Worm (Caenorhabditis elegans) whole organism, young adult: Measurements from ENCODE around the gene bre-5.

Experiments
- C06A6.2 ChIP-seq: fragments of 200-800 bp; sonication (Bioruptor generic); conservative IDR thresholded peaks from 2 replicates; pipeline ENCODE4 v1.3.6; 2022; ENCODE audit warnings: missing genetic modification characterization, missing compliant biosample characterization
- F23B12.7 ChIP-seq: sonication (generic microtip); optimal IDR thresholded peaks from 2 replicates; lab custom pipeline; 2017; ENCODE audit warnings: missing genetic modification characterization, mild to moderate bottlenecking, missing compliant biosample characterization, antibody characterized with exemption, moderate library complexity; ENCODE audit not compliant: insufficient read depth
- K12H6.12 ChIP-seq: fragments of 200-800 bp; sonication (Bioruptor generic); optimal IDR thresholded peaks from 2 replicates; lab custom pipeline; 2018; ENCODE audit warnings: mild to moderate bottlenecking, missing genetic modification characterization, missing compliant biosample characterization
- Y67H2A.10 ChIP-seq: fragments of 200-800 bp; sonication (Bioruptor generic); conservative IDR thresholded peaks from 2 replicates; pipeline ENCODE4 v1.3.6; 2022; ENCODE audit warnings: missing genetic modification reagents, missing genetic modification characterization, missing compliant biosample characterization
- athp-1 ChIP-seq: sonication (generic microtip); optimal IDR thresholded peaks from 2 replicates; lab custom pipeline; 2017; ENCODE audit warnings: mild to moderate bottlenecking, missing genetic modification characterization, missing compliant biosample characterization
- bed-1 ChIP-seq: fragments of 200-800 bp; sonication (Bioruptor generic); IDR thresholded peaks from 2 replicates; pipeline ENCODE4 v1.3.6; 2022; ENCODE audit warnings: missing genetic modification reagents, missing genetic modification characterization, missing compliant biosample characterization
- cebp-1 ChIP-seq, 2 experiments: fragments of 200-800 bp in 1 of 2; sonication (Bioruptor generic) in 1 of 2; sonication (generic microtip) in 1 of 2; IDR thresholded peaks in 1 of 2; optimal IDR thresholded peaks in 1 of 2; 2 replicates each; pipeline versions ENCODE4 v1.3.6 to Lab custom; 2017 to 2022; ENCODE audit warnings: missing compliant biosample characterization in 2 of 2, missing genetic modification characterization in 2 of 2, mild to moderate bottlenecking in 1 of 2, missing genetic modification reagents in 1 of 2, moderate library complexity in 1 of 2
- cebp-2 ChIP-seq: fragments of 200-800 bp; sonication (Bioruptor generic); IDR thresholded peaks from 2 replicates; pipeline ENCODE4 v1.3.6; 2022; ENCODE audit warnings: missing genetic modification characterization, missing compliant biosample characterization
- ceh-100 ChIP-seq: fragments of 200-800 bp; sonication (Bioruptor generic); IDR thresholded peaks from 2 replicates; pipeline ENCODE4 v1.3.6; 2022; ENCODE audit warnings: missing genetic modification reagents, missing genetic modification characterization, missing compliant biosample characterization
- ceh-40 ChIP-seq: fragments of 200-800 bp; sonication (Bioruptor generic); IDR thresholded peaks from 2 replicates; pipeline ENCODE4 v1.3.6; 2022; ENCODE audit warnings: missing genetic modification characterization, missing compliant biosample characterization
- dox-1 ChIP-seq: fragments of 200-800 bp; sonication (Bioruptor generic); IDR thresholded peaks from 2 replicates; pipeline ENCODE4 v1.3.6; 2022; ENCODE audit warnings: missing genetic modification reagents, missing genetic modification characterization, missing compliant biosample characterization
- dpff-1 ChIP-seq: sonication (generic microtip); optimal IDR thresholded peaks from 2 replicates; lab custom pipeline; 2017; ENCODE audit warnings: mild to moderate bottlenecking, missing genetic modification characterization, missing compliant biosample characterization
- dpl-1 ChIP-seq: fragments of 150-350 bp; optimal IDR thresholded peaks from 2 replicates; lab custom pipeline; 2014; ENCODE audit warnings: missing biosample characterization, missing genetic modification reagents, missing genetic modification characterization
- hlh-12 ChIP-seq: sonication (generic microtip); optimal IDR thresholded peaks from 2 replicates; lab custom pipeline; 2016; ENCODE audit warnings: missing genetic modification characterization, missing compliant biosample characterization
- hlh-26 ChIP-seq: fragments of 200-800 bp; sonication (Bioruptor generic); conservative IDR thresholded peaks from 2 replicates; pipeline ENCODE4 v1.3.6; 2022; ENCODE audit warnings: missing genetic modification reagents, missing genetic modification characterization, missing compliant biosample characterization
- let-526 ChIP-seq: fragments of 200-800 bp; sonication (Bioruptor generic); IDR thresholded peaks from 2 replicates; pipeline ENCODE4 v1.3.6; 2022; ENCODE audit warnings: missing genetic modification reagents, missing genetic modification characterization, missing compliant biosample characterization
- lin-35 ChIP-seq, 3 experiments: fragments of 150-350 bp in 2 of 3; sonication (generic microtip) in 1 of 3; optimal IDR thresholded peaks; 2 replicates each; lab custom pipeline; 2014 to 2018; ENCODE audit warnings: missing biosample characterization in 3 of 3, missing genetic modification characterization in 3 of 3, missing genetic modification reagents in 3 of 3
- lin-40 ChIP-seq: sonication (generic microtip); optimal IDR thresholded peaks from 2 replicates; lab custom pipeline; 2016; ENCODE audit warnings: missing genetic modification characterization, mild to moderate bottlenecking, missing compliant biosample characterization, missing genotype, missing genetic modification reagents
- lsl-1 ChIP-seq: fragments of 200-800 bp; sonication (Bioruptor generic); optimal IDR thresholded peaks from 2 replicates; lab custom pipeline; 2018; ENCODE audit warnings: mild to moderate bottlenecking, missing genetic modification characterization, moderate library complexity, missing compliant biosample characterization
- lsy-27 ChIP-seq: sonication (generic microtip); optimal IDR thresholded peaks from 2 replicates; lab custom pipeline; 2017; ENCODE audit warnings: missing genetic modification characterization, mild to moderate bottlenecking, missing compliant biosample characterization, antibody characterized with exemption, missing genotype, borderline replicate concordance; ENCODE audit not compliant: insufficient read depth
- madf-6 ChIP-seq: fragments of 200-800 bp; sonication (Bioruptor generic); IDR thresholded peaks from 2 replicates; pipeline ENCODE4 v1.3.6; 2022; ENCODE audit warnings: missing genetic modification reagents, missing genetic modification characterization, missing compliant biosample characterization
- mcd-1 ChIP-seq: fragments of 200-800 bp; sonication (Bioruptor generic); IDR thresholded peaks from 2 replicates; pipeline ENCODE4 v1.3.6; 2022; ENCODE audit warnings: missing genetic modification reagents, missing genetic modification characterization, missing compliant biosample characterization
- nfya-1 ChIP-seq: sonication (generic microtip); optimal IDR thresholded peaks from 2 replicates; lab custom pipeline; 2017; ENCODE audit warnings: antibody characterized with exemption, missing compliant biosample characterization, missing genetic modification characterization, borderline replicate concordance; ENCODE audit not compliant: insufficient read depth
- snpc-1.3 ChIP-seq: sonication (generic microtip); optimal IDR thresholded peaks from 2 replicates; lab custom pipeline; 2017; ENCODE audit warnings: missing genetic modification characterization, mild to moderate bottlenecking, missing compliant biosample characterization, antibody characterized with exemption, moderate library complexity, missing genotype, missing genetic modification reagents; ENCODE audit not compliant: insufficient read depth
- snpc-3.4 ChIP-seq: sonication (generic microtip); optimal IDR thresholded peaks from 2 replicates; lab custom pipeline; 2017; ENCODE audit warnings: missing genetic modification characterization, mild to moderate bottlenecking, missing compliant biosample characterization, antibody characterized with exemption, moderate library complexity, missing genotype, missing genetic modification reagents
- xnd-1 ChIP-seq: sonication (generic microtip); optimal IDR thresholded peaks from 2 replicates; lab custom pipeline; 2016; ENCODE audit warnings: missing genotype, missing genetic modification reagents, missing genetic modification characterization, missing compliant biosample characterization
- ztf-28 ChIP-seq: fragments of 200-800 bp; sonication (Bioruptor generic); IDR thresholded peaks from 2 replicates; pipeline ENCODE4 v1.3.6; 2022; ENCODE audit warnings: missing genetic modification reagents, missing genetic modification characterization, missing compliant biosample characterization
- ztf-3 ChIP-seq: fragments of 200-800 bp; sonication (Bioruptor generic); optimal IDR thresholded peaks from 2 replicates; lab custom pipeline; 2018; ENCODE audit warnings: mild to moderate bottlenecking, missing genetic modification characterization, missing compliant biosample characterization
- ztf-6 ChIP-seq: fragments of 200-800 bp; sonication (Bioruptor generic); IDR thresholded peaks from 2 replicates; pipeline ENCODE4 v1.3.6; 2022; ENCODE audit warnings: missing genetic modification reagents, missing genetic modification characterization, missing compliant biosample characterization

Gene bre-5

ce11 chrIV:12051049-12051792, at the start of gene bre-5, which contains the start of gene spt-5:
bre-5 (minus strand) TSS chrIV:12051215.
spt-5 (plus strand) TSS chrIV:12051491.
- TF ChIP-seq dox-1 (GFP tag; lab: Robert Waterston, UW), result no peak
- TF ChIP-seq dpl-1 (GFP tag; lab: Kevin White, UChicago), result peak; percentile 10
- TF ChIP-seq cebp-2 (GFP tag; lab: Robert Waterston, UW), result no peak
- TF ChIP-seq madf-6, result peak; percentile 37; the same call in 1 of the 2 replicates

- TF ChIP-seq hlh-26 (GFP tag; lab: Robert Waterston, UW) (no peak), Y67H2A.10 (GFP tag; lab: Robert Waterston, UW) (no peak), snpc-3.4 (tag; lab: Kevin White, UChicago) (no peak), lsy-27 (no peak), F23B12.7 (tag; lab: Kevin White, UChicago) (no peak), ceh-100 (no peak), ztf-3 (no peak), ztf-28 (no peak), hlh-12 (tag; lab: Kevin White, UChicago) (no peak), lin-40 (tag; lab: Kevin White, UChicago) (no peak), bed-1 (GFP tag; lab: Robert Waterston, UW) (no peak)
Observed at ce11 chrIV:12096479-12096878, 45.5 kb upstream of the bre-5 start, which contains the start of gene mon-2. mon-2 (plus strand) TSS chrIV:12096779.

- TF ChIP-seq dpff-1 (tag; lab: Kevin White, UChicago), result no peak
- no peak for TF ChIP-seq nfya-1 (tag; lab: Kevin White, UChicago)
- no peak for TF ChIP-seq hlh-26 (GFP tag; lab: Robert Waterston, UW)
- TF ChIP-seq K12H6.12 (tag; lab: Kevin White, UChicago), result no peak
- TF ChIP-seq snpc-1.3 (tag; lab: Kevin White, UChicago), result no peak
- no peak for TF ChIP-seq cebp-1 (GFP tag; IDR thresholded peaks at IDR 0.05; lab: Robert Waterston, UW)
- no peak for TF ChIP-seq cebp-1 (tag; optimal IDR thresholded peaks at IDR 0.05; lab: Kevin White, UChicago)
- no peak for TF ChIP-seq athp-1 (tag; lab: Kevin White, UChicago)
- TF ChIP-seq, all 124 proteins: peak for 0
Observed at ce11 chrIV:12093819-12094218, 42.8 kb upstream of the bre-5 start, which contains the start of gene F11A10.5. F11A10.5 (plus strand) TSS chrIV:12094119.

DNA sequence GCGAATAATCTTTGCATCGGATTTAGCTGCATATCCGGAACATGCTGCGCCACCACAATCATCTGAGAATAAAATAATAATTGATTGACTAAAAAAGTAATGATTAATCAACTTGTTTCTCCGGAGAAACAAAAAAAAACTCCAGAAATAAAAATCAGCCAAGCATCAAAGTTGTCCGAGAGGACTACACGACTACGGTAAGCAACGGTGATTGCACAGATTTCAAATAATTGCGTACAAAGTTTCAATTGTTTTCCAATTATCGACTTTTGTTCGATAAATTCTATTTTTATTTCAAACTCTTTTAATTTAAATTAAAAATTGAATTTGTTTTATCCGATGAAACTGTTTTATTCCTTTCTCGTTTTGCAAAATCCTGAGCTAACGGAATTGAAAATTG, 42.4 kb upstream of the bre-5 start, which contains the start of gene cpsf-4:
cpsf-4 (minus strand) TSS at position 62 of the 400 bp plus-strand sequence.
- no peak for TF ChIP-seq C06A6.2
- peak; percentile 70 for TF ChIP-seq lsl-1

- TF ChIP-seq ztf-6 (GFP tag; lab: Robert Waterston, UW) (no peak), ceh-40 (GFP tag; lab: Robert Waterston, UW) (no peak), xnd-1 (tag; lab: Kevin White, UChicago) (no peak), mcd-1 (GFP tag; lab: Robert Waterston, UW) (no peak), let-526 (GFP tag; lab: Robert Waterston, UW) (no peak), C06A6.2 (no peak), lin-35 (GFP tag; optimal IDR thresholded peaks at IDR 0.05; lab: Kevin White, UChicago) (no peak)
Observed at ce11 chrIV:12092113-12092512, 41.1 kb upstream of the bre-5 start, which contains the start of gene mig-32. mig-32 (minus strand) TSS chrIV:12092213.
